Fruit fly (Drosophila melanogaster): ENCODE measurements around the gene CG10561.
A peak's percentile ranks its signal among the peaks of the same experiment; 100 is the strongest.

The CG10561 gene

dm6 chr2L:19133465-19134365 lies 19.5 kb downstream of the CG10561 start, which contains the start of gene brat (continued):
- TF ChIP-seq lab (GFP tag; optimal IDR thresholded peaks at IDR 0.05) (peak; percentile 40), CG16779 (GFP tag; IDR thresholded peaks at IDR 0.05) (no peak), D19A (tag; optimal IDR thresholded peaks at IDR 0.05) (peak; percentile 64), CG1603 (tag; optimal IDR thresholded peaks at IDR 0.05) (peak; percentile 57), nerfin-1 (tag; optimal IDR thresholded peaks at IDR 0.05) (peak; percentile 91), CG1233 (GFP tag; optimal IDR thresholded peaks at IDR 0.05) (no peak), dmrt11E (tag; optimal IDR thresholded peaks at IDR 0.05) (peak; percentile 53), caup (GFP tag; optimal IDR thresholded peaks at IDR 0.05; ENCODE audit: severe bottlenecking) (no peak), ind (GFP tag; optimal IDR thresholded peaks at IDR 0.05) (peak; percentile 63), CG2199 (GFP tag; IDR thresholded peaks at IDR 0.05) (no peak), ash1 (GFP tag; optimal IDR thresholded peaks at IDR 0.05) (no peak), twi (tag; optimal IDR thresholded peaks at IDR 0.05) (peak; percentile 46), CG7271 (tag; optimal IDR thresholded peaks at IDR 0.05) (no peak), Nf-YB (GFP tag; optimal IDR thresholded peaks at IDR 0.05) (peak; percentile 8), B-H2 (GFP tag; optimal IDR thresholded peaks at IDR 0.05) (peak; percentile 18), CG8944 (GFP tag; optimal IDR thresholded peaks at IDR 0.05) (peak; percentile 55), Med (GFP tag) (peak; percentile 80), Pdp1 (GFP tag; optimal IDR thresholded peaks at IDR 0.05) (peak; percentile 50 to 53), Nf-YA (GFP tag; IDR thresholded peaks at IDR 0.05) (no peak), Fer1 (GFP tag; optimal IDR thresholded peaks at IDR 0.05) (peak; percentile 25), prd (optimal IDR thresholded peaks at IDR 0.05) (no peak), prd (GFP tag; IDR thresholded peaks at IDR 0.05) (peak; percentile 62; the same call in 2 of the 3 replicates), mam (GFP tag; optimal IDR thresholded peaks at IDR 0.05) (peak; percentile 73), bsh (GFP tag; optimal IDR thresholded peaks at IDR 0.05) (peak in 1 of 2 experiments; percentile 6), pnt (GFP tag; optimal IDR thresholded peaks at IDR 0.05) (peak; percentile 59), shn (GFP tag; optimal IDR thresholded peaks at IDR 0.05) (peak; percentile 62), CG12236 (GFP tag; optimal IDR thresholded peaks at IDR 0.05) (no peak), CG10654 (GFP tag; optimal IDR thresholded peaks at IDR 0.05) (peak; percentile 41), Oli (tag; optimal IDR thresholded peaks at IDR 0.05) (peak; percentile 16), Poxn (GFP tag; IDR thresholded peaks at IDR 0.05) (no peak), NFAT (GFP tag; IDR thresholded peaks at IDR 0.05) (peak; percentile 29; the same call in 1 of the 2 replicates), CG9876 (GFP tag; optimal IDR thresholded peaks at IDR 0.05) (peak; percentile 44), esg (GFP tag; conservative IDR thresholded peaks at IDR 0.05) (no peak; the same call in 1 of the 2 replicates), Side (GFP tag; optimal IDR thresholded peaks at IDR 0.05) (peak; percentile 71), Usf (GFP tag; optimal IDR thresholded peaks at IDR 0.05) (no peak), Gsc (GFP tag; IDR thresholded peaks at IDR 0.05) (no peak), CG10979 (tag; optimal IDR thresholded peaks at IDR 0.05) (peak; percentile 20), E2f2 (GFP tag; IDR thresholded peaks at IDR 0.05) (peak; percentile 61), CG12659 (GFP tag; optimal IDR thresholded peaks at IDR 0.05) (peak; percentile 73), CG16863 (GFP tag; optimal IDR thresholded peaks at IDR 0.05) (peak; percentile 78), en (GFP tag; optimal IDR thresholded peaks at IDR 0.05) (peak; percentile 14), CG1792 (GFP tag; optimal IDR thresholded peaks at IDR 0.05) (peak; percentile 35), oc (tag; optimal IDR thresholded peaks at IDR 0.05) (peak; percentile 17), HLH4C (GFP tag; IDR thresholded peaks at IDR 0.05; ENCODE audit: partially characterized antibody) (peak; percentile 96), Dbx (GFP tag; IDR thresholded peaks at IDR 0.05) (0 out of 3 replicates have a peak, but pooled peaks have one; percentile 22), CTCF (GFP tag; optimal IDR thresholded peaks at IDR 0.05) (no peak), Ada2b (GFP tag; IDR thresholded peaks at IDR 0.05) (peak; percentile 24; the same call in 1 of the 2 replicates), disco-r (GFP tag; optimal IDR thresholded peaks at IDR 0.05) (no peak), kni (GFP tag; optimal IDR thresholded peaks at IDR 0.05) (peak; percentile 46)

Measured in whole organism, embryonic.